Worm (Caenorhabditis elegans): Measurements from ENCODE around the gene tatn-1.

DNA sequence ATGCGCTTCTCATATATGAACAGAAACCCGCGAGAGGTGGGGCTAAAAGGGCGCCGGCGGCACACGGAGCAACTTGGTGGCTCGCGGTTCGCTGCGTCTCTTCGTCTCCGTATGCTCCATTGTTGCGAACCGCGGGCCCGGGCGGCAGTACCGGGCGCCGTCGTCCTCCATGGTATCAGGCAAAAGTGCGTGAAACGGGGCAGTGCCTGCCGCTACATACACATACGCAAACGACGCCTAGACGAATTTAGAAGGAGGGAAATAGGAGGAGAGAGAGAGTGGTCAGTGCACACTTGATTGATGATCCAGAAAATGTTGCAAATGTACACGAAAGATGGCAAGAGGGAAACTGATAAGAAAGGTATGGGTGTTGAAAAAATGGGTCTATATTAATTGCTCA lies 46.3 kb upstream of the tatn-1 start:
- no peak for TF ChIP-seq W03F9.2 (tag; optimal IDR thresholded peaks at IDR 0.05)
- no peak for TF ChIP-seq him-1 (tag; optimal IDR thresholded peaks at IDR 0.05)
- TF ChIP-seq dao-5 (tag; optimal IDR thresholded peaks at IDR 0.05): no peak

All from whole organism, L4/young adult.